Fruit fly (Drosophila melanogaster) S2 (cell line): ENCODE data around the gene CG6163.

Experiments
- CG8478 ChIP-seq: fragments of >200 bp; optimal IDR thresholded peaks from 2 replicates; lab custom pipeline; 2018
- CTCF ChIP-seq, 2 experiments: fragments of >200 bp; optimal IDR thresholded peaks; 2 replicates each; lab custom pipeline; 2018

dm6 chr3L:11403542-11403941 lies 38.9 kb upstream of the CG6163 start:
- no peak for TF ChIP-seq CG8478 (lab: Kevin White, UChicago)
- no peak for TF ChIP-seq CTCF (optimal IDR thresholded peaks at IDR 0.05; lab: Kevin White, UChicago)
